Worm (Caenorhabditis elegans) whole organism, L4 larva: ENCODE results near the gene tsp-11.

Experiments
- R02D3.7 ChIP-seq: fragments of 150-350 bp; sonication (generic microtip); optimal IDR thresholded peaks from 3 replicates; lab custom pipeline; 2014; ENCODE audit warnings: missing biosample characterization, missing genetic modification characterization
- ZK546.5 ChIP-seq, 2 experiments: sonication (generic microtip); optimal IDR thresholded peaks; 2 replicates each; lab custom pipeline; 2017; ENCODE audit warnings: missing biosample characterization in 2 of 2, missing genetic modification characterization in 2 of 2
- hmg-1.1 ChIP-seq: fragments of 200-800 bp; sonication (Bioruptor generic); IDR thresholded peaks from 2 replicates; pipeline ENCODE4 v1.3.6; 2022; ENCODE audit warnings: missing genetic modification reagents, missing genetic modification characterization, missing compliant biosample characterization
- skn-1 ChIP-seq: fragments of 150-350 bp; optimal IDR thresholded peaks from 2 replicates; lab custom pipeline; 2014; ENCODE audit warnings: missing biosample characterization, missing genetic modification characterization

- no peak for TF ChIP-seq skn-1 (tag; lab: Kevin White, UChicago)
- no peak for TF ChIP-seq R02D3.7 (tag; lab: Kevin White, UChicago)
- TF ChIP-seq hmg-1.1: no peak
- no peak for TF ChIP-seq ZK546.5 (tag; optimal IDR thresholded peaks at IDR 0.05; lab: Kevin White, UChicago)
These were observed 8.3 kb downstream of the tsp-11 start, which contains the start of gene B0563.1 for ce11 chrX:9171241-9171640.
